Fruit fly (Drosophila melanogaster) whole organism, embryonic: ENCODE data around the gene Hou.
A peak's percentile ranks its signal among the peaks of the same experiment; 100 is the strongest.

Experiments used
- ATbp ChIP-seq: fragments of 200-800 bp; sonication (Bioruptor generic); optimal IDR thresholded peaks from 2 replicates; lab custom pipeline; 2017; ENCODE audit warnings: missing biosample characterization, mild to moderate bottlenecking, missing genetic modification characterization, missing genetic modification reagents
- Antp ChIP-seq: fragments of 200-800 bp; sonication (Bioruptor generic); optimal IDR thresholded peaks from 3 replicates; lab custom pipeline; 2016; ENCODE audit warnings: missing biosample characterization, missing genetic modification characterization
- Atf-2 ChIP-seq: fragments of 200-800 bp; sonication (Bioruptor generic); optimal IDR thresholded peaks from 2 replicates; lab custom pipeline; 2016; ENCODE audit warnings: missing biosample characterization, missing genetic modification characterization
- BtbVII ChIP-seq: fragments of 200-800 bp; sonication (Bioruptor generic); optimal IDR thresholded peaks from 3 replicates; lab custom pipeline; 2017; ENCODE audit warnings: missing biosample characterization, mild to moderate bottlenecking, missing genetic modification characterization
- CG1024 ChIP-seq: fragments of 200-800 bp; sonication (Bioruptor generic); IDR thresholded peaks from 2 replicates; pipeline ENCODE4 v1.3.6; 2022; ENCODE audit warnings: missing biosample characterization, missing genetic modification characterization
- CG10274 ChIP-seq: fragments of 200-800 bp; sonication (Bioruptor generic); optimal IDR thresholded peaks from 3 replicates; lab custom pipeline; 2017; ENCODE audit warnings: missing biosample characterization, mild to moderate bottlenecking, missing genetic modification characterization
- CG11456 ChIP-seq: fragments of 200-800 bp; sonication (Bioruptor generic); IDR thresholded peaks from 3 replicates; pipeline ENCODE4 v1.3.6; 2022; ENCODE audit warnings: missing biosample characterization, missing genetic modification characterization
- CG12155 ChIP-seq: fragments of 200-800 bp; sonication (Bioruptor generic); optimal IDR thresholded peaks from 3 replicates; lab custom pipeline; 2016; ENCODE audit warnings: missing biosample characterization, missing genetic modification characterization
- CG12236 ChIP-seq: fragments of 200-800 bp; sonication (Bioruptor generic); optimal IDR thresholded peaks from 2 replicates; lab custom pipeline; 2016; ENCODE audit warnings: missing biosample characterization, missing genetic modification characterization
- CG14710 ChIP-seq: fragments of 200-800 bp; sonication (Bioruptor generic); optimal IDR thresholded peaks from 3 replicates; lab custom pipeline; 2019; ENCODE audit warnings: missing biosample characterization, mild to moderate bottlenecking, missing genetic modification characterization, moderate library complexity
- CG15696 ChIP-seq: fragments of 200-800 bp; sonication (Bioruptor generic); optimal IDR thresholded peaks from 2 replicates; lab custom pipeline; 2019; ENCODE audit warnings: missing biosample characterization, mild to moderate bottlenecking, missing genetic modification characterization, moderate library complexity
- CG2202 ChIP-seq: fragments of 200-800 bp; sonication (Bioruptor generic); optimal IDR thresholded peaks from 2 replicates; lab custom pipeline; 2018; ENCODE audit warnings: missing biosample characterization, mild to moderate bottlenecking, missing genetic modification characterization
- CG2678 ChIP-seq: fragments of 200-800 bp; sonication (Bioruptor generic); optimal IDR thresholded peaks from 3 replicates; lab custom pipeline; 2019; ENCODE audit warnings: missing biosample characterization, mild to moderate bottlenecking, missing genetic modification characterization, moderate library complexity
- CG2875 ChIP-seq: fragments of 200-800 bp; sonication (Bioruptor generic); optimal IDR thresholded peaks from 2 replicates; lab custom pipeline; 2017; ENCODE audit warnings: missing biosample characterization, mild to moderate bottlenecking, missing genetic modification characterization, missing genetic modification reagents
- CG31365 ChIP-seq: fragments of 200-800 bp; sonication (Bioruptor generic); optimal IDR thresholded peaks from 2 replicates; lab custom pipeline; 2018; ENCODE audit warnings: missing biosample characterization, mild to moderate bottlenecking, missing genetic modification characterization
- CG31441 ChIP-seq: fragments of 200-800 bp; sonication (Bioruptor generic); IDR thresholded peaks from 2 replicates; pipeline ENCODE4 v1.3.6; 2022; ENCODE audit warnings: missing biosample characterization, missing genetic modification characterization
- CG32532 ChIP-seq: fragments of 200-800 bp; sonication (Bioruptor generic); IDR thresholded peaks from 2 replicates; pipeline ENCODE4 v1.3.6; 2022; ENCODE audit warnings: missing biosample characterization, missing genetic modification characterization
- CG34224 ChIP-seq: fragments of 200-800 bp; sonication (Bioruptor generic); IDR thresholded peaks from 3 replicates; pipeline ENCODE4 v1.3.6; 2022; ENCODE audit warnings: missing biosample characterization, missing genetic modification characterization; ENCODE audit not compliant: partially characterized antibody
- CG3726 ChIP-seq: fragments of 200-800 bp; sonication (Bioruptor generic); IDR thresholded peaks from 3 replicates; pipeline ENCODE4, ENCODE4 v1.3.6; 2022; ENCODE audit warnings: missing biosample characterization, missing genetic modification characterization
- CG6254 ChIP-seq: fragments of 200-800 bp; sonication (Bioruptor generic); optimal IDR thresholded peaks from 3 replicates; lab custom pipeline; 2017; ENCODE audit warnings: mild to moderate bottlenecking, missing biosample characterization, missing genetic modification reagents, missing genetic modification characterization
- CG7556 ChIP-seq: fragments of 200-800 bp; sonication (Bioruptor generic); optimal IDR thresholded peaks from 2 replicates; lab custom pipeline; 2017; ENCODE audit warnings: missing biosample characterization, mild to moderate bottlenecking, missing genetic modification characterization
- CG8765 ChIP-seq: fragments of 200-800 bp; sonication (Bioruptor generic); IDR thresholded peaks from 2 replicates; pipeline ENCODE4 v1.3.6; 2022; ENCODE audit warnings: missing biosample characterization, missing genetic modification characterization
- D19A ChIP-seq: fragments of 200-800 bp; optimal IDR thresholded peaks from 3 replicates; lab custom pipeline; 2019; ENCODE audit warnings: missing biosample characterization, mild to moderate bottlenecking, missing genetic modification characterization, moderate library complexity
- Dip3 ChIP-seq: fragments of 200-800 bp; sonication (Bioruptor generic); optimal IDR thresholded peaks from 3 replicates; lab custom pipeline; 2016; ENCODE audit warnings: missing biosample characterization, missing genetic modification characterization
- Fer2 ChIP-seq: fragments of 200-800 bp; sonication (Bioruptor generic); optimal IDR thresholded peaks from 2 replicates; lab custom pipeline; 2018; ENCODE audit warnings: missing biosample characterization, mild to moderate bottlenecking, missing genetic modification characterization, moderate library complexity
- HLHmδ ChIP-seq: fragments of 200-800 bp; sonication (Bioruptor generic); optimal IDR thresholded peaks from 2 replicates; lab custom pipeline; 2018; ENCODE audit warnings: missing biosample characterization, mild to moderate bottlenecking, missing genetic modification characterization, moderate library complexity
- Hand ChIP-seq: fragments of 200-800 bp; sonication (Bioruptor generic); optimal IDR thresholded peaks from 2 replicates; lab custom pipeline; 2017; ENCODE audit warnings: mild to moderate bottlenecking, missing biosample characterization, missing genetic modification reagents, missing genetic modification characterization
- Hr39 ChIP-seq: fragments of >200 bp; optimal IDR thresholded peaks from 2 replicates; lab custom pipeline; 2017
- Mad ChIP-seq: fragments of 200-800 bp; sonication (Bioruptor generic); optimal IDR thresholded peaks from 2 replicates; lab custom pipeline; 2016; ENCODE audit warnings: missing biosample characterization, missing genetic modification characterization
- NK7.1 ChIP-seq: fragments of 200-800 bp; sonication (Bioruptor generic); optimal IDR thresholded peaks from 3 replicates; lab custom pipeline; 2016; ENCODE audit warnings: missing biosample characterization, missing genetic modification characterization
- Ptx1 ChIP-seq: fragments of 200-800 bp; sonication (Bioruptor generic); IDR thresholded peaks from 2 replicates; pipeline ENCODE4 v1.3.6; 2022; ENCODE audit warnings: missing biosample characterization, missing genetic modification characterization
- ac ChIP-seq: fragments of 200-800 bp; sonication (Bioruptor generic); optimal IDR thresholded peaks from 3 replicates; lab custom pipeline; 2017; ENCODE audit warnings: missing biosample characterization, mild to moderate bottlenecking, missing genetic modification characterization
- ap ChIP-seq: fragments of 200-800 bp; sonication (Bioruptor generic); IDR thresholded peaks from 2 replicates; pipeline ENCODE4 v1.3.6; 2022; ENCODE audit warnings: missing biosample characterization, missing genetic modification characterization
- bab2 ChIP-seq: fragments of 200-800 bp; sonication (Bioruptor generic); optimal IDR thresholded peaks from 2 replicates; lab custom pipeline; 2016; ENCODE audit warnings: missing biosample characterization, missing genetic modification characterization
- bowl ChIP-seq: fragments of 200-800 bp; sonication (Bioruptor generic); IDR thresholded peaks from 2 replicates; pipeline ENCODE4 v1.3.6; 2022; ENCODE audit warnings: missing biosample characterization, missing genetic modification characterization
- cato ChIP-seq: fragments of 200-800 bp; sonication (Bioruptor generic); optimal IDR thresholded peaks from 2 replicates; lab custom pipeline; 2016; ENCODE audit warnings: missing biosample characterization, missing genetic modification characterization, borderline replicate concordance
- crp ChIP-seq, 2 experiments: fragments of 200-800 bp; sonication (Bioruptor generic); optimal IDR thresholded peaks; 2 replicates in 1 of 2; 3 replicates in 1 of 2; lab custom pipeline; 2017; ENCODE audit warnings: missing biosample characterization in 2 of 2, missing genetic modification characterization in 2 of 2, mild to moderate bottlenecking in 1 of 2, moderate library complexity in 1 of 2
- cwo ChIP-seq: fragments of 200-800 bp; sonication (Bioruptor generic); optimal IDR thresholded peaks from 3 replicates; lab custom pipeline; 2017; ENCODE audit warnings: missing biosample characterization, missing genetic modification characterization, mild to moderate bottlenecking, moderate library complexity, missing genetic modification reagents
- dm ChIP-seq: fragments of 200-800 bp; sonication (Bioruptor generic); optimal IDR thresholded peaks from 3 replicates; lab custom pipeline; 2016; ENCODE audit warnings: missing biosample characterization, missing genetic modification characterization
- fd64A ChIP-seq: fragments of 200-800 bp; sonication (Bioruptor generic); optimal IDR thresholded peaks from 3 replicates; lab custom pipeline; 2018; ENCODE audit warnings: missing biosample characterization, mild to moderate bottlenecking, missing genetic modification characterization
- gcm2 ChIP-seq: fragments of 200-800 bp; sonication (Bioruptor generic); optimal IDR thresholded peaks from 2 replicates; lab custom pipeline; 2016; ENCODE audit warnings: missing biosample characterization, missing genetic modification characterization
- gem ChIP-seq: fragments of 200-800 bp; sonication (Bioruptor generic); optimal IDR thresholded peaks from 2 replicates; lab custom pipeline; 2019; ENCODE audit warnings: missing biosample characterization, mild to moderate bottlenecking, missing genetic modification characterization, moderate library complexity
- her ChIP-seq: fragments of 200-800 bp; sonication (Bioruptor generic); optimal IDR thresholded peaks from 2 replicates; lab custom pipeline; 2016; ENCODE audit warnings: missing biosample characterization, missing genetic modification characterization
- ind ChIP-seq: fragments of 200-800 bp; sonication (Bioruptor generic); optimal IDR thresholded peaks from 3 replicates; lab custom pipeline; 2016; ENCODE audit warnings: missing biosample characterization, missing genetic modification characterization
- inv ChIP-seq: fragments of 200-800 bp; sonication (Bioruptor generic); IDR thresholded peaks from 2 replicates; pipeline ENCODE4 v1.3.6; 2022; ENCODE audit warnings: missing biosample characterization, missing genetic modification characterization; ENCODE audit not compliant: partially characterized antibody
- klu ChIP-seq: fragments of 200-800 bp; sonication (Bioruptor generic); IDR thresholded peaks from 2 replicates; pipeline ENCODE4 v1.3.6; 2022; ENCODE audit warnings: missing biosample characterization, missing genetic modification characterization
- peb ChIP-seq: fragments of 200-800 bp; sonication (Bioruptor generic); IDR thresholded peaks from 2 replicates; pipeline ENCODE4 v1.3.6; 2022; ENCODE audit warnings: missing biosample characterization, missing genetic modification characterization
- sima ChIP-seq: fragments of 200-800 bp; sonication (Bioruptor generic); optimal IDR thresholded peaks from 2 replicates; lab custom pipeline; 2016; ENCODE audit warnings: missing biosample characterization, missing genetic modification characterization
- vfl ChIP-seq: fragments of 200-800 bp; sonication (Bioruptor generic); optimal IDR thresholded peaks from 2 replicates; lab custom pipeline; 2016; ENCODE audit warnings: missing biosample characterization, missing genetic modification characterization
- zf30C ChIP-seq: fragments of 200-800 bp; sonication (Bioruptor generic); optimal IDR thresholded peaks from 3 replicates; lab custom pipeline; 2018; ENCODE audit warnings: missing biosample characterization, mild to moderate bottlenecking, missing genetic modification characterization

Hou gene

dm6 chrX:18645720-18646213, 4.5 kb downstream of the Hou start (continued):
- peak; percentile 30 for TF ChIP-seq fd64A (GFP tag; lab: Kevin White, UChicago)
- TF ChIP-seq CG12236 (GFP tag; lab: Kevin White, UChicago): peak; percentile 17
- peak; percentile 54 for TF ChIP-seq ac (GFP tag; lab: Kevin White, UChicago)
- no peak for TF ChIP-seq Hr39
- TF ChIP-seq BtbVII (GFP tag; lab: Kevin White, UChicago): peak; percentile 54
- TF ChIP-seq CG1024: no peak; the same call in 1 of the 2 replicates
- peak; percentile 23 for TF ChIP-seq vfl
- TF ChIP-seq peb (GFP tag; lab: Robert Waterston, UW): no peak
- TF ChIP-seq sima (GFP tag; lab: Kevin White, UChicago): no peak
- peak; percentile 59 for TF ChIP-seq CG14710 (tag; lab: Kevin White, UChicago)
- TF ChIP-seq gcm2 (GFP tag; lab: Kevin White, UChicago): no peak
- TF ChIP-seq Ptx1: peak; percentile 67
- no peak for TF ChIP-seq Fer2 (tag; lab: Kevin White, UChicago)
- TF ChIP-seq inv: no peak
- TF ChIP-seq CG10274: peak; percentile 5
- peak in 1 of 2 experiments; percentile 44 for TF ChIP-seq crp (GFP tag; optimal IDR thresholded peaks at IDR 0.05; lab: Kevin White, UChicago)
- peak; percentile 57 for TF ChIP-seq D19A (tag; lab: Kevin White, UChicago)
- no peak for TF ChIP-seq CG3726
- TF ChIP-seq CG32532: peak; percentile 53; the same call in 1 of the 2 replicates
- peak; percentile 20 for TF ChIP-seq cato (GFP tag; lab: Kevin White, UChicago)
- peak; percentile 21 for TF ChIP-seq Atf-2
- TF ChIP-seq zf30C (GFP tag; lab: Kevin White, UChicago): peak; percentile 87
- no peak for TF ChIP-seq Antp
- TF ChIP-seq CG7556 (GFP tag; lab: Kevin White, UChicago): peak; percentile 64
- TF ChIP-seq ap (GFP tag; lab: Robert Waterston, UW): no peak
- TF ChIP-seq bowl (GFP tag; lab: Robert Waterston, UW): peak; percentile 13; the same call in 1 of the 2 replicates
- peak; percentile 84 for TF ChIP-seq gem
- TF ChIP-seq Dip3: peak; percentile 10
- peak; percentile 18 for TF ChIP-seq dm (GFP tag; lab: Kevin White, UChicago)
- peak; percentile 34 for TF ChIP-seq bab2 (GFP tag; lab: Kevin White, UChicago)
- peak; percentile 65 for TF ChIP-seq CG31441 (GFP tag; lab: Robert Waterston, UW)
- peak; percentile 9 for TF ChIP-seq cwo (GFP tag; lab: Kevin White, UChicago)
- 0 out of 2 replicates have a peak, but pooled peaks have one; percentile 30 for TF ChIP-seq klu
- no peak for TF ChIP-seq CG11456 (GFP tag; lab: Robert Waterston, UW)
- TF ChIP-seq HLHmδ (GFP tag; lab: Kevin White, UChicago): peak; percentile 54
- TF ChIP-seq CG2202: peak; percentile 23
- peak; percentile 58 for TF ChIP-seq ATbp (GFP tag; lab: Kevin White, UChicago)
- TF ChIP-seq CG2875: no peak
- no peak for TF ChIP-seq her (GFP tag; lab: Kevin White, UChicago)
- peak; percentile 24; the same call in 1 of the 2 replicates for TF ChIP-seq CG8765
- TF ChIP-seq Hand (GFP tag; lab: Kevin White, UChicago): peak; percentile 49
- peak; percentile 56 for TF ChIP-seq ind (GFP tag; lab: Kevin White, UChicago)
- TF ChIP-seq CG34224 (GFP tag; lab: Robert Waterston, UW): no peak
- peak; percentile 69 for TF ChIP-seq CG2678 (tag; lab: Kevin White, UChicago)
- TF ChIP-seq CG12155 (GFP tag; lab: Kevin White, UChicago): peak; percentile 60
- peak; percentile 35 for TF ChIP-seq CG6254 (GFP tag; lab: Kevin White, UChicago)
- TF ChIP-seq CG31365 (tag; lab: Kevin White, UChicago): peak; percentile 45
- TF ChIP-seq NK7.1 (GFP tag; lab: Kevin White, UChicago): peak; percentile 27
- peak; percentile 41 for TF ChIP-seq CG15696 (tag; lab: Kevin White, UChicago)
- no peak for TF ChIP-seq Mad
